Worm (Caenorhabditis elegans) whole organism, midembryonic: ENCODE results near the gene C09G9.5.

ENCODE experiments used
- T22C8.4 ChIP-seq: fragments of 200-800 bp; sonication (Bioruptor generic); IDR thresholded peaks from 2 replicates; pipeline ENCODE4 v1.3.6; 2022; ENCODE audit warnings: missing genetic modification characterization, missing compliant biosample characterization
- klf-2 ChIP-seq: fragments of 200-800 bp; sonication (Bioruptor generic); conservative IDR thresholded peaks from 2 replicates; pipeline ENCODE4 v1.3.6; 2022; ENCODE audit warnings: missing genetic modification reagents, missing genetic modification characterization, missing compliant biosample characterization
- tab-1 ChIP-seq: fragments of 200-800 bp; sonication (Bioruptor generic); IDR thresholded peaks from 2 replicates; pipeline ENCODE4 v1.3.6; 2022; ENCODE audit warnings: missing genetic modification characterization, missing compliant biosample characterization

DNA sequence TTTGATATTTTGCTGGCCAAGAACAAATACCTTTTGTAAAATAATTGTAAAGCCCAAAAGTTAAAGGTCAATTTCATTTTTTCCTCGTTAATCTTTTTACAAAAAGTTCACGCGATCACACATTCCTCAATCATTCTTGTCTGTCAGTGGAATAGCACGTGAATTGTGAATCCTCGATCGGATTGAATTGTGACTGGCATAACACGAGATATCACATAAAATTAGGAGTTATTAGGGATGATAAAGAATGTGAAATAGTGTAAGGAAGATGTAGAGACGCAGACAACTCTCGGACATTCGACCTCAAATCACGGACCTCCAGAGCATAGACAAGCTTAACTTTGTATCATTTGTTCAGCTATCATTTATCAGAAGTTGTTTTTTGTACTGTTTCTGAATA, 19.8 kb downstream of the C09G9.5 start, which contains the start of gene C27B7.6:
- no peak for TF ChIP-seq T22C8.4 (GFP tag; lab: Robert Waterston, UW)
- no peak for TF ChIP-seq klf-2 (GFP tag; lab: Robert Waterston, UW)
- no peak for TF ChIP-seq tab-1
